Worm (Caenorhabditis elegans): Measurements from ENCODE around the gene C01G6.4.

Gene C01G6.4

ce11 chrII:9281595-9281994 is 8.8 kb upstream of the C01G6.4 start:
- TF ChIP-seq skn-1 (tag; optimal IDR thresholded peaks at IDR 0.05) (peak; percentile 68), snu-23 (GFP tag; optimal IDR thresholded peaks at IDR 0.05) (peak; percentile 23), efl-1 (optimal IDR thresholded peaks at IDR 0.05) (peak in 1 of 2 experiments; percentile 20), efl-1 (GFP tag; optimal IDR thresholded peaks at IDR 0.05 in 1 of 2) (no peak), nhr-19 (GFP tag; conservative IDR thresholded peaks at IDR 0.05) (peak; percentile 25), nhr-47 (tag; optimal IDR thresholded peaks at IDR 0.05) (peak; percentile 4), nhr-85 (tag) (peak; percentile 50), mep-1 (tag; optimal IDR thresholded peaks at IDR 0.05) (peak; percentile 57), fos-1 (tag; optimal IDR thresholded peaks at IDR 0.05) (no peak), lin-14 (GFP tag; optimal IDR thresholded peaks at IDR 0.05) (peak; percentile 92), rnt-1 (tag; optimal IDR thresholded peaks at IDR 0.05) (peak; percentile 36), egl-13 (tag; optimal IDR thresholded peaks at IDR 0.05) (no peak), aly-2 (tag; optimal IDR thresholded peaks at IDR 0.05) (no peak), swsn-7 (tag; optimal IDR thresholded peaks at IDR 0.05) (peak; percentile 27), blmp-1 (tag; optimal IDR thresholded peaks at IDR 0.05) (peak; percentile 75), elt-3 (tag; optimal IDR thresholded peaks at IDR 0.05) (peak in 1 of 6 experiments; percentile 23), snpc-4 (tag; optimal IDR thresholded peaks at IDR 0.05) (peak; percentile 28), nhr-76 (tag; optimal IDR thresholded peaks at IDR 0.05) (no peak), ceh-82 (tag; optimal IDR thresholded peaks at IDR 0.05) (peak in 2 of 3 experiments; percentile 10 to 61), unc-130 (tag; optimal IDR thresholded peaks at IDR 0.05) (peak; percentile 33), dpl-1 (GFP tag; optimal IDR thresholded peaks at IDR 0.05) (peak in 1 of 3 experiments; percentile 3), nhr-77 (tag; optimal IDR thresholded peaks at IDR 0.05) (peak; percentile 40), nhr-28 (tag; optimal IDR thresholded peaks at IDR 0.05) (no peak), lsy-2 (tag; optimal IDR thresholded peaks at IDR 0.05) (peak; percentile 26 to 71), zip-4 (GFP tag; optimal IDR thresholded peaks at IDR 0.05) (peak; percentile 60)

DNA sequence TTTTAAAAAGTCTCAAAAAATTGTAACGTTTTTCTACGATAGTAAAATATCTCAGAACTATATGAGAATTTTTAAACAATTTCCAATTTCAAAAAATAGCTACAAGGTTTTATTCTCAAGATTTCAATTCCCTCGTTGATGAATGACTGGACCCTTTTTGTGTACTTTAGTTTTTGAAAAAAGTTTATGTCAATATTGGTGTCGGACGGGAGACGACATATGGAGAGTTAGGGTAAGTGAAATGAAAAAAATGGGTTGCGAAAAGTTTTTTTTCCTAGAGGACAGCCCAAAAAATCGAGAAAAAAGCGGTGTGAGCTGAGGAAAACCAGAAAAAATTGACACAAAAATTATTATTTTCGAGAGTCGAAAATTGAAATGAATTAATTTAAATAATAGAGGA is 8.0 kb upstream of the C01G6.4 start:
- TF ChIP-seq unc-130 (tag; optimal IDR thresholded peaks at IDR 0.05): no peak
- TF ChIP-seq efl-1 (optimal IDR thresholded peaks at IDR 0.05): no peak
- TF ChIP-seq efl-1 (GFP tag; optimal IDR thresholded peaks at IDR 0.05 in 1 of 2): peak in 1 of 2 experiments; percentile 46

DNA sequence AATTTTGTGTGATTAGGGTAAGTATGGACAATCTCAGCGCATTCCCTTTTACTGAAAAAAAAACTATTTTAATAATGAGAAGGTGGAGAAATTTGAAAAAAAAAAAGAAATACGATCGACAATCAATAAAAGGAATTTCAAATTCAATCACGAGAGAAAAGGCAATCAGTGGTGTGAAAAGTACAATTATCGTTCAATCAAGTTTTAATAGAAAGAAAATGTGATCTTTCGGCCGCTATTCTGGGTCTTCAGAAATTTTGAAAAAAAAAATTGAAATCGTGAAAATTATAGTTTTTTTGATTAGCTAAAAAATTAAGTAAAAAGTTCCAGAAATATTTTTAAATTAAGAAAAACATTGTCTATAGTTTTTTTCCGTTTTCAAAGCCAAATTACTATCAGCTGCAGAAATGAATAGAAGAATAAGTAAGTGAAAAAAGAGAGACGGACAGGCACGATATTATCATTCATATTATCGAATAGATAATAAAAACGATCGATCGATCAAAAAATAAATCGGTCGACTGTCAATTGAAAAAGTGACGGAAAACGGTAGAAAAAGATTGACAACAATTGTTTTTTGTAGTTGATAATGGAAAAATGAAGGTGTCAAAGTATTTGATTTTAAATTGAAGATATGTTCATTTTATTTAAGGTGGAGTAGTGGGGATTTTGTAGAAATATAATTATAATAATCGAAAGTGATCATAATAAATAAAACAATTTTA is 7.4 kb upstream of the C01G6.4 start, which contains the start of gene gldi-3:
Gene gldi-3 (minus strand): TSS at position 51 of the 725 bp plus-strand sequence.
- peak; percentile 14 for TF ChIP-seq nhr-20 (tag; optimal IDR thresholded peaks at IDR 0.05)
- peak; percentile 6 for TF ChIP-seq blmp-1 (tag; optimal IDR thresholded peaks at IDR 0.05)
- peak in 1 of 2 experiments; percentile 12 for TF ChIP-seq lin-35 (GFP tag; optimal IDR thresholded peaks at IDR 0.05)
- no peak for TF ChIP-seq efl-1 (optimal IDR thresholded peaks at IDR 0.05)
- TF ChIP-seq efl-1 (GFP tag; optimal IDR thresholded peaks at IDR 0.05 in 1 of 2): peak in 1 of 2 experiments; percentile 46
- no peak for TF ChIP-seq fkh-8 (tag; optimal IDR thresholded peaks at IDR 0.05)
- no peak for TF ChIP-seq nhr-47 (tag; optimal IDR thresholded peaks at IDR 0.05)
- TF ChIP-seq elt-3 (tag; optimal IDR thresholded peaks at IDR 0.05): peak in 1 of 6 experiments; percentile 35
- TF ChIP-seq nhr-11 (tag; optimal IDR thresholded peaks at IDR 0.05): no peak

ce11 chrII:9279016-9279415 is 6.2 kb upstream of the C01G6.4 start:
- TF ChIP-seq hlh-4 (tag; optimal IDR thresholded peaks at IDR 0.05) (peak; percentile 95), elt-2 (tag; optimal IDR thresholded peaks at IDR 0.05) (no peak)

ce11 chrII:9277153-9277552 is 4.3 kb upstream of the C01G6.4 start:
- TF ChIP-seq efl-1 (optimal IDR thresholded peaks at IDR 0.05): no peak
- peak in 1 of 2 experiments; percentile 91 for TF ChIP-seq efl-1 (GFP tag; optimal IDR thresholded peaks at IDR 0.05 in 1 of 2)
- TF ChIP-seq C16A3.4 (tag; optimal IDR thresholded peaks at IDR 0.05): no peak
- no peak for TF ChIP-seq fkh-10 (GFP tag; optimal IDR thresholded peaks at IDR 0.05)

Data from whole organism, L1 larva.